Worm (Caenorhabditis elegans) whole organism, L4/young adult: ENCODE data around the gene Y46C8AL.11.

Experiments
- W03F9.2 ChIP-seq: fragments of 150-350 bp; optimal IDR thresholded peaks from 2 replicates; lab custom pipeline; 2014; ENCODE audit warnings: missing biosample characterization, missing genetic modification characterization
- dao-5 ChIP-seq: sonication (generic microtip); optimal IDR thresholded peaks from 2 replicates; lab custom pipeline; 2016; ENCODE audit warnings: missing genotype, missing genetic modification characterization, moderate library complexity, missing compliant biosample characterization
- him-1 ChIP-seq: sonication (generic microtip); optimal IDR thresholded peaks from 2 replicates; lab custom pipeline; 2016; ENCODE audit warnings: missing genotype, missing genetic modification reagents, missing genetic modification characterization, missing compliant biosample characterization

Gene Y46C8AL.11

DNA sequence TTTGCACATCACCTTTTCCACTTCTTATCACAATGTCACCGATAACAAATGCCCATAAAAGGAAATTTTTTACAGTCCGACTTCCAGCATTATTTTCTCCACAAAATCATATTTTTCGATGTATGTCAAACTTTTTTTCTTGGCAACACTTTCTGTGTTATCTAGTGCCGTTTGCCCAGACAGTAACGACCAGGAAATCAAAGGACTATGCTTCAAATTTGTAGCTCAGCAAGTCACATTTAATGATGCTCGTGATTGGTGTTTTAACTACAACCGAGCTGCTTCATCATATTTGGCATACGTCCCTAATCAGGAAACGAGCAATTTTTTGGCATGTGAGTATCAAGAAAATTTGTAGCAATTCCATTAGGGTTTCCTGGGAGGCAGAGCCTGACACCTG is 20.4 kb downstream of the Y46C8AL.11 start:
- TF ChIP-seq dao-5: no peak
- TF ChIP-seq him-1 (tag; lab: Kevin White, UChicago): no peak
- no peak for TF ChIP-seq W03F9.2 (tag; lab: Kevin White, UChicago)

DNA sequence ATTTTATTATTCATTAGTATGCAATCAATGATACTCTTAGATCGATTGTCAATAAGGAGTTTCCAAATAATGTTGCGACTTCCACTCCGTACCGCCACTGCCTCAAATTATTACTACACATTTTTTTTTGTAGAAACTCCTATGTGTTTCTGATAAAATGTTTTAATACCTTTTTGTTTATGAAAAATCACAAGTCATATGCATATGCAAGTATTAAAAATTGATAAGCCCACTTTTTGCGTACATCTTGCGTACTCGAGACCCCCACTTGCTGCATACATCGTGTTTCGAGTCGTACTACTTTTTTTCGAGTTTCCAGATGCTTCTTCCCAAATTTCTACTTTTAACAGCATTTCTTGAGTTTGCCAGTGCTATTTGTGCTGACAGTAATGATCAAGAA is 21.9 kb downstream of the Y46C8AL.11 start, which contains the start of gene clec-76:
TSS of gene clec-76 (plus strand) at position 234 of the 400 bp plus-strand sequence.
- no peak for TF ChIP-seq W03F9.2 (tag; lab: Kevin White, UChicago)
- no peak for TF ChIP-seq him-1 (tag; lab: Kevin White, UChicago)
- TF ChIP-seq dao-5: no peak

DNA sequence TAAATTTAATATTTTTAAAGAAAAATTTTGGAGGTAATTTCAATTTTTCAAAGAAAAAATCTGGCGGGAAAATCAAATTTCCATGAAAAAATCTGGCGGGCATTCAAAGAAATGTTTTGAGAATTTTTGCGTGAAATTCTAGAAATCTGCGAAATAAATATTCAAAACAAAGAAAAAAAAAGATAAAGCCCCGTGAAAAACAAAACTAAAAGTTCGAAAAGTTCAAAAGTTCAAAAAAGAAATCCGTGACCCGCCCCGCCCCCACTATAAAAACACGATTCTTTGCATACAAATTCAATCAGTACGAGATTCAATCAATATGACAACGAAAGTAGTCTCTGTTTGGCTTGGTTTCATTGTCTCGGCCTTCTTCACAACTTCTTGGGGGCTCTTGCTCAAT is 29.9 kb downstream of the Y46C8AL.11 start, which contains the start of gene clec-79:
TSS of gene clec-79 (plus strand) at position 301 of the 400 bp plus-strand sequence.
- no peak for TF ChIP-seq him-1 (tag; lab: Kevin White, UChicago)
- no peak for TF ChIP-seq dao-5
- TF ChIP-seq W03F9.2 (tag; lab: Kevin White, UChicago): no peak

DNA sequence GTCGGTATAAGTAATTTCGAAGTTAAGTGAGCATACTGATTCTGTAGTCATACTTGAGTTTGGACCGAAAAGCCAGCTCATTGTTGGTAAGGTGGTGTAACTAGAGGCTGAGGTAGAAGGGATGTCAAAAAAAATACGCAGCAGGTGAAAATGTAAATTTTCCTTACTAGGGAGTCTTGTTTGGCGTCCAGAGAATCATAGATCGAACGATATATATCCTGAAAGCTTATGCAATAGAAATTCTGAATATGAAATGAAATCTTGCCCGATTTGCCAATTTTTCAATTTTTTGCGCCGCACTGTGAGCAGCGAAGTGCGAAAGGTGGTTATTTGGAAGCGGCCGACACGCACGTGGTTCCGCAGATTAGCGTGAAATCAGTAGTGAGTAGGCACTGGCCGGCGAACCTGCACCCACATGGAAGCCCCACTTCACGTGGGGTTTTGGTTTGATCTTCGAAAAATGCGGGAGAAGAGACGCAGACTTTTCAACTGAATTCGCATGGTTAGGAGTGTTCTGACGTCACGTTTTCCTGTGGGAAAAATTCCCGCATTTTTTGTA is 34.9 kb downstream of the Y46C8AL.11 start, which contains the start of gene srh-220:
TSS of gene srh-220 (minus strand) at position 51 of the 559 bp plus-strand sequence.
- TF ChIP-seq W03F9.2 (tag; lab: Kevin White, UChicago) (no peak), him-1 (tag; lab: Kevin White, UChicago) (no peak), dao-5 (no peak)

DNA sequence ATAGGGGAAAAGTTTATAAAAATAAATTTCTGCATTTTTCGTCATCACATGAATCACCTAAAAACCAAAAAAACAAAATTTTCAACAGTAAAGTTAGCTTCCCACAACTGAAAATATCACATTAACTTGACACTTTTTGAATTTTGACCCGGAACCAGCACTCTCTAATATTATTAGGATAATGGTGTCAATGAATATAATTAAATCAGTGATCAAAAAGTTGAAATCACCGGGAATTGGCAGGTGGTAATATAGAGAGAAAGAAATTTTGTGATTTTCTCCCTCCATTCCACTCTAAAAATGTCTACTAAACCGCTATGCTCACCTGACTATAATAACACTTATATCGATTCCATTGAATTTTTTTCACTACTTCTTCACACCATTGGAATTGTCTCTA is 36.4 kb downstream of the Y46C8AL.11 start, which contains the start of gene srh-222:
TSS of gene srh-222 (plus strand) at position 301 of the 400 bp plus-strand sequence.
- no peak for TF ChIP-seq W03F9.2 (tag; lab: Kevin White, UChicago)
- TF ChIP-seq him-1 (tag; lab: Kevin White, UChicago): no peak
- TF ChIP-seq dao-5: no peak

DNA sequence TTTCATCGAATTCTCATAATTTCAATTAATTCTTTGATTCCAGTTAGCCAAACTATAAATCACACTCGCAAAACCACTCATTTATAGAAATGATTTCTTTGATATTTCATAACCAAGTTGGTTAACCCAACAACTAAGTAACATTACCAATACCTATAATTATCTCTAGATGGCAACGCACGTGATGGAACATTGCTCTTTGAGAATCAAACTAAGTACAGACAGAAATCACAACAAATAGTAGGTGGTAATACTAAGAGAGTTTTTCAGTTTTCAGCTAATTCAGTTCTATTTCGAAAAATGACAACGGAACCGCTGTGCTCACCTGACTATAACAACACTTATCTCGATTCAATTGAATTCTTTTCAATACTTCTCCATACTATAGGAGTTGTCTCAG is 38.5 kb downstream of the Y46C8AL.11 start, which contains the start of gene srh-223:
TSS of gene srh-223 (plus strand) at position 301 of the 400 bp plus-strand sequence.
- TF ChIP-seq him-1 (tag; lab: Kevin White, UChicago): no peak
- TF ChIP-seq dao-5: no peak
- TF ChIP-seq W03F9.2 (tag; lab: Kevin White, UChicago): no peak

DNA sequence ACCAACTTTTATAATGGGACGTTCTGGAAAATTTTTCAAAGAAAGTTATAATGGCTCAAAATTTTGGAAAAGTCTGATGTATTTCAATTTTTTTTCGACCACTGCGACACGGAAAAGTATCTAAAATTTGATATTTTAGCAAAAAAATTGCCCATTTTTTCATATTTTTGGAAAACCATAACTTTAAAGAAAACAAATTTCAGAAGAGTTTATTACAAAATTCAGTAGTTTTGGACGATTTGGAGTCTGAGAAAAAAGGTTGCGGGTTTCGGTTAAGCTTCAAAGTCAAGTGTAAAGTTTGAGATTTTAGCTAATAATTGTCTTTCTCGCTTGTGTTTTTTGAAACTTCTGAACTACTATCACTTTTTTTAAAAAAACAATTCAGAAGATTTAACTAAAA is 45.0 kb downstream of the Y46C8AL.11 start:
- TF ChIP-seq W03F9.2 (tag; lab: Kevin White, UChicago) (no peak), dao-5 (no peak), him-1 (tag; lab: Kevin White, UChicago) (no peak)

DNA sequence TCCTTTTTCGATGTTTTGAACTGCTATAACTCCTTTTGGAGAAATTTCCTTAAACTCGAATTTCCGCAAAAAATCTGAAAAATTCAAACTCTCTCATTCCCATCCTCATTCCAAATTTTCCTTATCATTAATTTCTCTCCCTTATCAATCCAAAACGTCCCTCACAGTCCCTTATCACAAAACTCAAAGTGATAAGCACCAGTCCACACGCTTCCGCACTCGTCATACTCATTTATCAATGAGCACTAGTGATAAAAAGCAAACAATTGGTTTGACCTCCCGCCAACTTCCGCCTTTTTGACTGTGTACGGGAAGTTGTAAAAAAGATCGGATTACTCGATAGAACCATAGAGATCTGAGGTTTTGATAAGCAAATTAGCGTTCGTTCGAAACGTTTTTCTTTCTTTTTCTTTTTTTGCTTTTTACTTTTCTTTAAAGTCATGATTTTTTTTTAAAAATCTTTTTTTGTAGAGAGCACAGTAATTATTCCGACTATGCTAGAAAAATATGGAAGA is 45.6 kb downstream of the Y46C8AL.11 start, which contains the start of gene clec-78:
TSS of gene clec-78 (plus strand) at position 465 of the 515 bp plus-strand sequence.
- no peak for TF ChIP-seq W03F9.2 (tag; lab: Kevin White, UChicago)
- TF ChIP-seq dao-5: no peak
- TF ChIP-seq him-1 (tag; lab: Kevin White, UChicago): no peak

DNA sequence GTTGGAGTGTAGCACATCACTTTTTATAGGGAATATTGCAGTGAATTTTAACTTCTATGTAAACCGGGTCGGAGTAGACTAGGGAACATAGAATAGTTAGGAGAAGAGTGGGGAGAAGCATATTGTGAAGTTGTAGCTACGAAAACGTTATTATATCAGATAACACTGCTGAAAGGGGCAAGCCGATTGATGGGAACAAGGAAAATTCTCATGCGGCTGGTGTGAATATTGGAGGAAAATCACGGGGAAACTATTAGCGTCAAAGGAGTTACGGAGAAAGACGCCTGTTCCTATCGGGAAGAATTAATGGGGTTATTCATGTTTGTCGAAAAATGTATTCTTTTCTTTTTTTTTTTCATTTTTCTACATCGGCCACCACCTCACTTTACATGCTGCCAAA is 50.2 kb downstream of the Y46C8AL.11 start, which contains the start of gene F47C12.6:
TSS of gene F47C12.6 (minus strand) at position 101 of the 400 bp plus-strand sequence.
- no peak for TF ChIP-seq W03F9.2 (tag; lab: Kevin White, UChicago)
- TF ChIP-seq him-1 (tag; lab: Kevin White, UChicago): no peak
- no peak for TF ChIP-seq dao-5
